Worm (Caenorhabditis elegans): ENCODE measurements around the gene eif-2Bgamma.

Gene eif-2Bgamma

ce11 chrII:6943299-6944051 lies 24.0 kb downstream of the eif-2Bgamma start (continued):
- TF ChIP-seq F39B2.1 (GFP tag; IDR thresholded peaks at IDR 0.05): no peak
- TF ChIP-seq madf-3 (GFP tag; IDR thresholded peaks at IDR 0.05): no peak
- peak; percentile 51 for TF ChIP-seq unc-62 (GFP tag; optimal IDR thresholded peaks at IDR 0.05)
- peak; percentile 86; the same call in 1 of the 2 replicates for TF ChIP-seq egrh-3 (GFP tag; IDR thresholded peaks at IDR 0.05)
- TF ChIP-seq K12H6.12 (tag; optimal IDR thresholded peaks at IDR 0.05): peak; percentile 28
- TF ChIP-seq dox-1 (GFP tag; IDR thresholded peaks at IDR 0.05): peak; percentile 31; the same call in 1 of the 2 replicates
- TF ChIP-seq let-607 (tag; optimal IDR thresholded peaks at IDR 0.05): no peak
- peak; percentile 67; the same call in 1 of the 2 replicates for TF ChIP-seq hmg-1.2 (GFP tag; IDR thresholded peaks at IDR 0.05)
- TF ChIP-seq F37B4.10 (GFP tag; IDR thresholded peaks at IDR 0.05): no peak
- no peak; the same call in 1 of the 2 replicates for TF ChIP-seq cebp-1 (GFP tag; IDR thresholded peaks at IDR 0.05)
- TF ChIP-seq cebp-1 (tag; optimal IDR thresholded peaks at IDR 0.05): peak; percentile 82
- TF ChIP-seq rcor-1 (GFP tag; IDR thresholded peaks at IDR 0.05): no peak
- no peak for TF ChIP-seq efl-1 (GFP tag; optimal IDR thresholded peaks at IDR 0.05)
- TF ChIP-seq snpc-1.3 (tag; optimal IDR thresholded peaks at IDR 0.05; ENCODE audit: insufficient read depth): no peak
- TF ChIP-seq madf-10 (tag; optimal IDR thresholded peaks at IDR 0.05): peak; percentile 89
- 0 out of 2 replicates have a peak, but pooled peaks have one; percentile 14 for TF ChIP-seq nfyb-1 (GFP tag; IDR thresholded peaks at IDR 0.05)
- no peak for TF ChIP-seq nhr-90 (tag; optimal IDR thresholded peaks at IDR 0.05)
- TF ChIP-seq F55B11.4 (tag; optimal IDR thresholded peaks at IDR 0.05; ENCODE audit: borderline replicate concordance, insufficient read depth): no peak
- TF ChIP-seq tlf-1 (GFP tag; optimal IDR thresholded peaks at IDR 0.05): no peak

- TF ChIP-seq T26A5.8 (tag; optimal IDR thresholded peaks at IDR 0.05): no peak
- no peak for TF ChIP-seq pbrm-1 (GFP tag; IDR thresholded peaks at IDR 0.05)
- no peak for TF ChIP-seq let-526 (GFP tag; IDR thresholded peaks at IDR 0.05)
- TF ChIP-seq pha-4 (tag; optimal IDR thresholded peaks at IDR 0.05): no peak
- no peak for TF ChIP-seq tbp1 (GFP tag; optimal IDR thresholded peaks at IDR 0.05)
- no peak for TF ChIP-seq atf-7 (tag; optimal IDR thresholded peaks at IDR 0.05)
Observed at ce11 chrII:6941520-6941919, 25.9 kb downstream of the eif-2Bgamma start.

- TF ChIP-seq ztf-22 (GFP tag; optimal IDR thresholded peaks at IDR 0.05) (no peak), hmg-1.2 (GFP tag; IDR thresholded peaks at IDR 0.05) (no peak), lin-40 (tag; optimal IDR thresholded peaks at IDR 0.05) (no peak), ztf-26 (tag; optimal IDR thresholded peaks at IDR 0.05) (no peak)
Observed at ce11 chrII:6940726-6941230, 26.7 kb downstream of the eif-2Bgamma start.

- TF ChIP-seq nhr-120 (GFP tag; IDR thresholded peaks at IDR 0.05): no peak
- TF ChIP-seq him-1 (tag; optimal IDR thresholded peaks at IDR 0.05): no peak
- TF ChIP-seq F23B12.7 (tag; optimal IDR thresholded peaks at IDR 0.05; ENCODE audit: insufficient read depth): no peak
- no peak for TF ChIP-seq rec-8 (tag; optimal IDR thresholded peaks at IDR 0.05)
- TF ChIP-seq lin-26 (GFP tag; IDR thresholded peaks at IDR 0.05): no peak
- no peak for TF ChIP-seq nhr-80 (tag; optimal IDR thresholded peaks at IDR 0.05)
- TF ChIP-seq F33H1.4 (GFP tag; IDR thresholded peaks at IDR 0.05): no peak
- no peak for TF ChIP-seq F55B11.4 (tag; optimal IDR thresholded peaks at IDR 0.05; ENCODE audit: borderline replicate concordance, insufficient read depth)
- TF ChIP-seq dox-1 (GFP tag; IDR thresholded peaks at IDR 0.05): no peak
- TF ChIP-seq F49E8.2 (tag; optimal IDR thresholded peaks at IDR 0.05; ENCODE audit: insufficient read depth): no peak
- no peak for TF ChIP-seq nfya-1 (tag; optimal IDR thresholded peaks at IDR 0.05; ENCODE audit: borderline replicate concordance, insufficient read depth)
- TF ChIP-seq ceh-79 (tag; optimal IDR thresholded peaks at IDR 0.05): no peak
- TF ChIP-seq gei-17 (GFP tag; optimal IDR thresholded peaks at IDR 0.05): no peak
- TF ChIP-seq mxl-1 (tag; optimal IDR thresholded peaks at IDR 0.05): no peak
- TF ChIP-seq lir-1 (GFP tag; conservative IDR thresholded peaks at IDR 0.05): no peak
- TF ChIP-seq snpc-1.1 (tag; optimal IDR thresholded peaks at IDR 0.05; ENCODE audit: insufficient read depth): no peak
Observed at ce11 chrII:6939873-6940272, 27.6 kb downstream of the eif-2Bgamma start.

Measured in whole organism, young adult.